Fruit fly (Drosophila melanogaster): ENCODE data around the gene CG13365.
A peak's percentile ranks its signal among the peaks of the same experiment; 100 is the strongest.

DNA sequence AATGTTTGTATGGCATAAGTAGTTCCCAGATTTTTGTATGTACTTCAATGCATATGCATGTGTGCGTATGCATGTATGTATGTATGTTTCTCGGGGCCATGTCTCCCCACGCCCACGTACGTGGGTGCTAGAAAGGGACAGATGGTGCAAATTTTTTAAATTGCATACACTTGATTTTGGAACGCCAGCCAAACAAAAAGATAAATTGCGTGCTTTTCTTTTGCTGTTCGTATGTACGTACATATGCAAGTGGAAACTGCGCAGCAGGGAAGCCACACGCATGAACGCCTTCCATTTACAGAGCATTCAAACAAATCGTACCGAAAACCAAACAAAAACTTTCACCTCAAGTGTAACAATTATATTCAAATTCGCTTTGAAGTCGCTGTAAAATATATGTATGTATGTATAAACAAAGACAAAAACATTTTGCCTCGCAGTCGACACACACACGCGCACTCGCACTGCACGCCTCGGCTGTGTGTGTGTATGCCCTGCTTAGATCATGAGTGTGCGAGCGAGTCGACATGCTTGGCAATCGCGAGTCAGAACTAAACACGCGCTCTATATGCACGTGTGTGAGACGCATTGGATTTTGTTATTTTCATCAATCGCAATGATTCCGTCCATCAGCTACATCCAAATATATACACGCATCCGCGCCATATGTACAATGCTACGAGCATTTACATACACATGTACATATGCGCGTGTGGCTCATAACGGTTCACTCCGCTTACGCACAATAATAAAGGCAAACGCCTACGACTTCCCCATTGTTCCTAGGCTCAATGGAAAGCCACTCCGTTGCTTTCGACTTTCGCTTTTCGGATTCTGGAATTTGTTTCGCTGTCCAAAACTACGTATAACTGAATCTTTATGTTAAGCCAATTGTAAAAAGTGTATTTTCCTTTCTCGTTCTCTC, 15.9 kb upstream of the CG13365 start:
- TF ChIP-seq CG8478 (optimal IDR thresholded peaks at IDR 0.05): no peak
- TF ChIP-seq CTCF (optimal IDR thresholded peaks at IDR 0.05): peak in 1 of 2 experiments; percentile 9

Measured in S2 (cell line).